In the genomic region with DNA sequence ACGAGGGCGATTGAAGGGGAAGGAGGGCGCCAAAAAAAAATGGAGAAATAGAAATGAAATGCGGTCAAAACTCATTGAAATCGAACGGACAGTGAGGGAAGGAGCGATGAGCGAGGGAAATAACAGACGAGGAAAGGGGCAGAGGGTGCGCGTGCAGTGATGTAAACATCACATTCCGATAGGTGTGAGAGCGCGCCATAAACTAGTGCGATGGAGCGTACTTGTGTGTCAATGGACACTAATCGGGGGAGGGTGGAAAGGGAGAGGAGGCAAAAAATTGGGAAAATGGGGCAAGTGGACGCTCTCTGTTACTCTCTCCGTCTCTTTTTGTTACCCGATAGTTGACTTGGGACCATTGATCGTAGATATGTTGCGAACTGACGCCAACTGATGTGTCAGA, we compare ENCODE assay signal across 4 worm cellular contexts.
A peak's percentile ranks its signal among the peaks of the same experiment; 100 is the strongest.
TF ChIP-seq lines count a peak whose summit lies in the region.

No protein-coding gene starts in this region.

TF ChIP-seq in whole organism, L2 larva, 48 proteins besides CTCF, POLR2A, EP300 and RAD21 (continues in another document):
- TF ChIP-seq nhr-10 (tag; optimal IDR thresholded peaks at IDR 0.05; lab: Kevin White, UChicago) (no peak), ceh-16 (tag; optimal IDR thresholded peaks at IDR 0.05; lab: Kevin White, UChicago) (no peak), nhr-12 (tag; optimal IDR thresholded peaks at IDR 0.05; lab: Kevin White, UChicago) (no peak), alr-1 (tag; optimal IDR thresholded peaks at IDR 0.05; lab: Kevin White, UChicago) (no peak), ztf-11 (tag; optimal IDR thresholded peaks at IDR 0.05; lab: Kevin White, UChicago) (no peak), lsy-2 (tag; optimal IDR thresholded peaks at IDR 0.05; lab: Kevin White, UChicago) (peak in 1 of 2 experiments; percentile 60), lin-39 (tag; optimal IDR thresholded peaks at IDR 0.05; lab: Kevin White, UChicago) (no peak), C34F6.9 (tag; optimal IDR thresholded peaks at IDR 0.05; lab: Kevin White, UChicago) (peak; percentile 58), ama-1 (optimal IDR thresholded peaks at IDR 0.05; lab: Kevin White, UChicago) (no peak), blmp-1 (tag; optimal IDR thresholded peaks at IDR 0.05; lab: Kevin White, UChicago; ENCODE audit: insufficient read depth) (peak; percentile 2), ztf-1 (GFP tag; conservative IDR thresholded peaks at IDR 0.05; lab: Robert Waterston, UW) (no peak), F13H6.1 (tag; optimal IDR thresholded peaks at IDR 0.05; lab: Kevin White, UChicago) (peak; percentile 73), nhr-77 (tag; optimal IDR thresholded peaks at IDR 0.05; lab: Kevin White, UChicago) (no peak), skn-1 (tag; optimal IDR thresholded peaks at IDR 0.05; lab: Kevin White, UChicago) (no peak), nhr-237 (tag; optimal IDR thresholded peaks at IDR 0.05; lab: Kevin White, UChicago) (no peak), elt-3 (tag; optimal IDR thresholded peaks at IDR 0.05; lab: Kevin White, UChicago) (no peak), unc-55 (GFP tag; optimal IDR thresholded peaks at IDR 0.05; lab: Kevin White, UChicago) (peak; percentile 14), crh-2 (tag; optimal IDR thresholded peaks at IDR 0.05; lab: Kevin White, UChicago) (peak; percentile 58), ZK546.5 (tag; optimal IDR thresholded peaks at IDR 0.05; lab: Kevin White, UChicago) (no peak), mdl-1 (tag; optimal IDR thresholded peaks at IDR 0.05; lab: Kevin White, UChicago) (no peak), nhr-25 (tag; optimal IDR thresholded peaks at IDR 0.05; lab: Kevin White, UChicago) (peak; percentile 5), egl-27 (tag; optimal IDR thresholded peaks at IDR 0.05; lab: Kevin White, UChicago) (no peak)

TF ChIP-seq in whole organism, L4 larva, 104 proteins besides CTCF, POLR2A, EP300 and RAD21 (continues in another document):
- TF ChIP-seq fos-1 (tag; optimal IDR thresholded peaks at IDR 0.05; lab: Kevin White, UChicago) (no peak), ztf-7 (tag; optimal IDR thresholded peaks at IDR 0.05; lab: Kevin White, UChicago) (no peak), mdl-1 (tag; optimal IDR thresholded peaks at IDR 0.05; lab: Kevin White, UChicago) (peak in 1 of 2 experiments; percentile 76), hif-1 (tag; optimal IDR thresholded peaks at IDR 0.05; lab: Kevin White, UChicago) (peak in 1 of 2 experiments; percentile 53), nhr-25 (tag; optimal IDR thresholded peaks at IDR 0.05; lab: Kevin White, UChicago; ENCODE audit: borderline replicate concordance, insufficient read depth) (peak; percentile 44), nhr-41 (GFP tag; IDR thresholded peaks at IDR 0.05; lab: Robert Waterston, UW) (no peak), dpl-1 (GFP tag; optimal IDR thresholded peaks at IDR 0.05; lab: Kevin White, UChicago) (no peak), T20F7.1 (GFP tag; optimal IDR thresholded peaks at IDR 0.05; lab: Kevin White, UChicago) (no peak), php-3 (GFP tag; IDR thresholded peaks at IDR 0.05; lab: Robert Waterston, UW) (0 out of 2 replicates have a peak, but pooled peaks have one; percentile 49), Y105C5A.15 (GFP tag; IDR thresholded peaks at IDR 0.05; lab: Robert Waterston, UW) (no peak), dve-1 (tag; optimal IDR thresholded peaks at IDR 0.05; lab: Kevin White, UChicago; ENCODE audit: insufficient read depth) (peak; percentile 42), pha-4 (GFP tag; IDR thresholded peaks at IDR 0.05; lab: Robert Waterston, UW) (no peak), pha-4 (tag; optimal IDR thresholded peaks at IDR 0.05; lab: Kevin White, UChicago) (peak; percentile 90), T26A8.4 (GFP tag; IDR thresholded peaks at IDR 0.05; lab: Robert Waterston, UW) (0 out of 2 replicates have a peak, but pooled peaks have one; percentile 36), spr-1 (tag; optimal IDR thresholded peaks at IDR 0.05; lab: Kevin White, UChicago) (peak; percentile 12), dmd-8 (GFP tag; IDR thresholded peaks at IDR 0.05; lab: Robert Waterston, UW) (no peak), F49E8.2 (tag; optimal IDR thresholded peaks at IDR 0.05; lab: Kevin White, UChicago; ENCODE audit: borderline replicate concordance) (no peak), vab-7 (GFP tag; IDR thresholded peaks at IDR 0.05; lab: Robert Waterston, UW) (0 out of 2 replicates have a peak, but pooled peaks have one; percentile 23), rbr-2 (tag; optimal IDR thresholded peaks at IDR 0.05; lab: Kevin White, UChicago) (peak; percentile 50), nhr-28 (tag; optimal IDR thresholded peaks at IDR 0.05; lab: Kevin White, UChicago) (peak; percentile 67), aly-2 (tag; optimal IDR thresholded peaks at IDR 0.05; lab: Kevin White, UChicago) (no peak)

TF ChIP-seq in whole organism, late embryonic, 69 proteins besides CTCF, POLR2A, EP300 and RAD21 (continues in another document):
- TF ChIP-seq sox-2 (GFP tag; IDR thresholded peaks at IDR 0.05; lab: Robert Waterston, UW) (no peak), npax-4 (tag; optimal IDR thresholded peaks at IDR 0.05; lab: Kevin White, UChicago) (no peak), unc-55 (GFP tag; optimal IDR thresholded peaks at IDR 0.05; lab: Kevin White, UChicago) (peak; percentile 76), madf-2 (tag; optimal IDR thresholded peaks at IDR 0.05; lab: Kevin White, UChicago) (no peak), pat-9 (tag; optimal IDR thresholded peaks at IDR 0.05; lab: Kevin White, UChicago) (no peak), gmeb-2 (tag; optimal IDR thresholded peaks at IDR 0.05; lab: Kevin White, UChicago) (no peak), ceh-48 (tag; optimal IDR thresholded peaks at IDR 0.05; lab: Kevin White, UChicago) (no peak), K09A11.1 (tag; optimal IDR thresholded peaks at IDR 0.05; lab: Kevin White, UChicago; ENCODE audit: insufficient read depth) (no peak), hlh-13 (GFP tag; optimal IDR thresholded peaks at IDR 0.05; lab: Kevin White, UChicago) (no peak), ahr-1 (tag; optimal IDR thresholded peaks at IDR 0.05; lab: Kevin White, UChicago) (no peak), ref-2 (tag; optimal IDR thresholded peaks at IDR 0.05; lab: Kevin White, UChicago) (peak; percentile 7), pha-4 (tag; optimal IDR thresholded peaks at IDR 0.05; lab: Kevin White, UChicago) (no peak), nhr-11 (tag; optimal IDR thresholded peaks at IDR 0.05; lab: Kevin White, UChicago) (no peak), ceh-19 (GFP tag; optimal IDR thresholded peaks at IDR 0.05; lab: Kevin White, UChicago) (no peak), eyg-1 (tag; optimal IDR thresholded peaks at IDR 0.05; lab: Kevin White, UChicago) (no peak), fax-1 (tag; optimal IDR thresholded peaks at IDR 0.05; lab: Kevin White, UChicago) (no peak), rnt-1 (tag; optimal IDR thresholded peaks at IDR 0.05; lab: Kevin White, UChicago) (no peak), ceh-9 (tag; optimal IDR thresholded peaks at IDR 0.05; lab: Kevin White, UChicago) (no peak), ztf-16 (tag; optimal IDR thresholded peaks at IDR 0.05; lab: Kevin White, UChicago) (no peak), hlh-6 (tag; optimal IDR thresholded peaks at IDR 0.05; lab: Kevin White, UChicago) (no peak), zip-5 (tag; optimal IDR thresholded peaks at IDR 0.05; lab: Kevin White, UChicago) (no peak), ama-1 (optimal IDR thresholded peaks at IDR 0.05; lab: Kevin White, UChicago) (no peak), ceh-18 (tag; optimal IDR thresholded peaks at IDR 0.05; lab: Kevin White, UChicago) (peak; percentile 12), unc-3 (GFP tag; conservative IDR thresholded peaks at IDR 0.05; lab: Robert Waterston, UW) (no peak), unc-3 (tag; optimal IDR thresholded peaks at IDR 0.05; lab: Kevin White, UChicago) (no peak), mec-3 (tag; optimal IDR thresholded peaks at IDR 0.05; lab: Kevin White, UChicago; ENCODE audit: borderline replicate concordance) (peak; percentile 56)

TF ChIP-seq in whole organism, mixed stage, embryonic, 35 proteins besides CTCF, POLR2A, EP300 and RAD21:
- TF ChIP-seq drap-1 (GFP tag; optimal IDR thresholded peaks at IDR 0.05; lab: Kevin White, UChicago) (peak; percentile 62), pha-4 (tag; optimal IDR thresholded peaks at IDR 0.05; lab: Kevin White, UChicago) (peak; percentile 97), sptf-1 (tag; optimal IDR thresholded peaks at IDR 0.05; lab: Kevin White, UChicago) (peak; percentile 61), lin-13 (tag; optimal IDR thresholded peaks at IDR 0.05; lab: Kevin White, UChicago) (peak; percentile 69), unc-62 (GFP tag; optimal IDR thresholded peaks at IDR 0.05; lab: Kevin White, UChicago) (peak; percentile 51), mep-1 (tag; optimal IDR thresholded peaks at IDR 0.05; lab: Kevin White, UChicago) (peak; percentile 18), nhr-12 (tag; optimal IDR thresholded peaks at IDR 0.05; lab: Kevin White, UChicago) (no peak), ztf-11 (tag; optimal IDR thresholded peaks at IDR 0.05; lab: Kevin White, UChicago) (no peak), lin-32 (GFP tag; optimal IDR thresholded peaks at IDR 0.05; lab: Kevin White, UChicago) (no peak), unc-39 (tag; optimal IDR thresholded peaks at IDR 0.05; lab: Kevin White, UChicago) (no peak), M03D4.4 (tag; optimal IDR thresholded peaks at IDR 0.05; lab: Kevin White, UChicago) (peak; percentile 13), unc-120 (tag; optimal IDR thresholded peaks at IDR 0.05; lab: Kevin White, UChicago; ENCODE audit: poor library complexity, severe bottlenecking) (peak; percentile 44), cnd-1 (tag; optimal IDR thresholded peaks at IDR 0.05; lab: Kevin White, UChicago) (peak; percentile 33), hlh-1 (tag; optimal IDR thresholded peaks at IDR 0.05; lab: Kevin White, UChicago) (peak; percentile 74), mls-2 (tag; optimal IDR thresholded peaks at IDR 0.05; lab: Kevin White, UChicago) (peak; percentile 37)
